Fruit fly (Drosophila melanogaster): ENCODE measurements around the gene CG16972.

The CG16972 gene

dm6 chr2L:13234610-13235489 is 31.8 kb upstream of the CG16972 start, which contains the start of gene Mabi:
Gene Mabi, minus strand, starts transcription at chr2L:13234660.
- TF ChIP-seq CG11902 (GFP tag; optimal IDR thresholded peaks at IDR 0.05) (no peak), svp (GFP tag) (no peak), CG7368 (GFP tag; optimal IDR thresholded peaks at IDR 0.05) (no peak)

DNA sequence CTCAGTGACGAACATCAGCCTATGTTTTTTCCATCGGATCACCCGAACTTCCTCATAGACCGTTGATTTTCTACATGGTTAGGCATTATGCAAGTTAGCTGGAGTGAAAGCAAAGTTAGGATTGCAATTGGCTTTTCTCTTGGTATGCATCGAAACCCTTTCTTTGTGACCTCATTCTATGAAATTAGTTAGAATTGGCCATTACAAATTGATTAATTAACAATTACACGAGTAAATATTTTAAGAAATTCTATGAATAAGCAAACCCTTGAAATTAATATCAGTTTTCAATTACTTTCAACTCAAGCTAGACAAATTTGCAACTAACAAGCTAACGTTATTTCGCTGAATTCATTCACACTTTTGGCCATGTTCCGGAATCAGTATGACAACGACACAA is 28.6 kb upstream of the CG16972 start, which contains the start of gene Prosalpha6T:
Prosalpha6T (plus strand) TSS at position 301 of the 400 bp plus-strand sequence.
- no peak for TF ChIP-seq CG8119 (GFP tag; IDR thresholded peaks at IDR 0.05)
- TF ChIP-seq fd59A (GFP tag; optimal IDR thresholded peaks at IDR 0.05), result no peak
- no peak for TF ChIP-seq CG10669 (GFP tag; optimal IDR thresholded peaks at IDR 0.05)
- no peak for TF ChIP-seq Eip75B (GFP tag; optimal IDR thresholded peaks at IDR 0.05)
- TF ChIP-seq fd85E (GFP tag; optimal IDR thresholded peaks at IDR 0.05), result no peak
- no peak for TF ChIP-seq salr (GFP tag; optimal IDR thresholded peaks at IDR 0.05)
- TF ChIP-seq CG6163 (GFP tag; IDR thresholded peaks at IDR 0.05), result no peak
- no peak for TF ChIP-seq fkh (GFP tag; optimal IDR thresholded peaks at IDR 0.05)
- no peak for TF ChIP-seq pdm3 (GFP tag; optimal IDR thresholded peaks at IDR 0.05)

- no peak for TF ChIP-seq salr (GFP tag; optimal IDR thresholded peaks at IDR 0.05)
- TF ChIP-seq Sox15 (GFP tag; optimal IDR thresholded peaks at IDR 0.05), result no peak
- TF ChIP-seq CG15336 (GFP tag; IDR thresholded peaks at IDR 0.05), result no peak
These were observed 26.3 kb upstream of the CG16972 start, which contains the start of gene CG16815 for dm6 chr2L:13229388-13229882. Gene CG16815, plus strand, starts transcription at chr2L:13229832.

- no peak for TF ChIP-seq CG10669 (GFP tag; optimal IDR thresholded peaks at IDR 0.05)
- no peak for TF ChIP-seq salr (GFP tag; optimal IDR thresholded peaks at IDR 0.05)
- no peak for TF ChIP-seq CG9139 (GFP tag; optimal IDR thresholded peaks at IDR 0.05)
- no peak for TF ChIP-seq Eip93F (GFP tag; optimal IDR thresholded peaks at IDR 0.05)
- no peak for TF ChIP-seq cyc (GFP tag; optimal IDR thresholded peaks at IDR 0.05)
- no peak for TF ChIP-seq Sox15 (GFP tag; optimal IDR thresholded peaks at IDR 0.05)
- no peak for TF ChIP-seq CG10631 (GFP tag; optimal IDR thresholded peaks at IDR 0.05)
- TF ChIP-seq CG7368 (GFP tag; optimal IDR thresholded peaks at IDR 0.05), result no peak
- no peak for TF ChIP-seq CG3032 (tag; optimal IDR thresholded peaks at IDR 0.05)
- no peak for TF ChIP-seq CG4318 (GFP tag; optimal IDR thresholded peaks at IDR 0.05)
- TF ChIP-seq CG6808 (GFP tag; optimal IDR thresholded peaks at IDR 0.05), result no peak
- no peak for TF ChIP-seq eg (GFP tag; IDR thresholded peaks at IDR 0.05)
- TF ChIP-seq achi (GFP tag; optimal IDR thresholded peaks at IDR 0.05), result no peak
- TF ChIP-seq Eip75B (GFP tag; optimal IDR thresholded peaks at IDR 0.05), result no peak
These were observed 24.1 kb upstream of the CG16972 start, which contains the start of gene CG16813 for dm6 chr2L:13227242-13227641. Gene CG16813, plus strand, starts transcription at chr2L:13227529.

DNA sequence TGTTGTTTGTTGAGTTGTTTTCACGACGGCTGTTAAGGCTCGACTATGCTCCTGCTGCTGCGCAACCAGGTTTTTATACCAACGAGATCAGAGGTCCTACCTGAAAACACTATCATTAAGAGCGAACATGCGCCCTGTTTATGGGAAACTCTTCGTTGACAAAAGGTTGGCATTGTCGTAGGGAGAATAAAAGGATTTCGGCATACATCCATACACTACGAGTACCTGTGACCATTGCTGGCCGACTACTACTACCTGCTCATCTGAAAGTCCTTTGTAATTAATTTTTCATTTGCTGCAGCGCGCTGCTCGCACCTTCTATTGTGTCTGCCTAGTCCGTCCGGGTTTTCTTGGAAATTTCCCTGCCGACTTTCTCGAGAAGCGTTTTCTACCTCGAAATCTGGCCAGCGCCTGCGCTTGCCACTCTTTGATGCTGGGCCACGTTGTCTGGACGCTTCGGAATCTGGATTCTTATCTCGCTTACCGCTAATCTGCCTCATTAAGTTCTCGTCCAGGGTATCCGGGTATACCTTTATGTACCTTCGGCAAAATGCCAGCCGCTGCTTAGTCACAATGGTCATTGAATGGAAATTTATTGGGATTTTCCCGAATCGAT is 22.2 kb upstream of the CG16972 start, which contains the start of gene CG15480:
CG15480 (minus strand) TSS at position 51 of the 616 bp plus-strand sequence.
- TF ChIP-seq CG6808 (GFP tag; optimal IDR thresholded peaks at IDR 0.05) (no peak), Hr38 (GFP tag; optimal IDR thresholded peaks at IDR 0.05) (no peak), esn (GFP tag; optimal IDR thresholded peaks at IDR 0.05) (no peak), CG4318 (GFP tag; optimal IDR thresholded peaks at IDR 0.05) (no peak), svp (GFP tag) (no peak), Eip93F (GFP tag; optimal IDR thresholded peaks at IDR 0.05) (no peak), Hr4 (GFP tag; optimal IDR thresholded peaks at IDR 0.05) (no peak)

dm6 chr2L:13222225-13222648 is 19.1 kb upstream of the CG16972 start, which contains the start of the genes Ski6 and CG16812:
Gene Ski6, minus strand, starts transcription at chr2L:13222429.
Gene CG16812, plus strand, starts transcription at chr2L:13222587.
- TF ChIP-seq CG6163 (GFP tag; IDR thresholded peaks at IDR 0.05) (no peak), Ets21C (GFP tag; optimal IDR thresholded peaks at IDR 0.05) (peak; percentile 37), Ets96B (tag; optimal IDR thresholded peaks at IDR 0.05) (no peak), CG9139 (GFP tag; optimal IDR thresholded peaks at IDR 0.05) (no peak), Lpt (GFP tag; optimal IDR thresholded peaks at IDR 0.05) (no peak), CG10669 (GFP tag; optimal IDR thresholded peaks at IDR 0.05) (no peak), net (GFP tag; optimal IDR thresholded peaks at IDR 0.05) (no peak), acj6 (GFP tag; optimal IDR thresholded peaks at IDR 0.05) (no peak), achi (GFP tag; optimal IDR thresholded peaks at IDR 0.05) (no peak), esn (GFP tag; optimal IDR thresholded peaks at IDR 0.05) (peak; percentile 70), CG31627 (GFP tag; optimal IDR thresholded peaks at IDR 0.05) (peak; percentile 51), fd59A (GFP tag; optimal IDR thresholded peaks at IDR 0.05) (no peak), cyc (GFP tag; optimal IDR thresholded peaks at IDR 0.05) (peak; percentile 49), CG11294 (GFP tag; IDR thresholded peaks at IDR 0.05) (no peak), CG10631 (GFP tag; optimal IDR thresholded peaks at IDR 0.05) (peak; percentile 75), CG15336 (GFP tag; IDR thresholded peaks at IDR 0.05) (peak; percentile 60; the same call in 1 of the 2 replicates), Eip78C (GFP tag) (no peak), fd85E (GFP tag; optimal IDR thresholded peaks at IDR 0.05) (no peak), CG6792 (GFP tag; optimal IDR thresholded peaks at IDR 0.05) (peak; percentile 36), dsx (GFP tag; optimal IDR thresholded peaks at IDR 0.05; ENCODE audit: poor library complexity, severe bottlenecking) (no peak)

Data from whole organism, prepupa.